Worm (Caenorhabditis elegans): ENCODE results near the gene nlp-63.

The nlp-63 gene

DNA sequence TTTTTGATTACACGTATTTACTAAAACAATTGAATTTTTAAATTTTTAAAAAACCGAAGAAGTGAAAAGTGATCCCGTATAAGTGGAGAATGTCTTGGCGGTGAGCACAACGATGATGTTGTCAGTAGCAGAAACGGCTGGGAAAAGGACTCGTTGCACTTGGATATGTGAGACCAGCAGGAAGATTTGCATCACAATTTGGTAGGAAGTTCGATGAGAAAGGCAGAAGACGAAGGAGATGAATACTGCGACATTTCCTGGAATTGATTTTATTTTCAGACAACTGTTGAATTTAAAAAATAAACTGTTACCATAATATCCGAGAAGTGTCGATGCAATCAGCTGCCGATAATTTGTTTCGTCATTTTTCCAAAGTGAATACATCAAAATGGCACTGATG, 44.7 kb downstream of the nlp-63 start, which contains the start of gene R05H5.4:
Gene R05H5.4 (minus strand): TSS at position 101 of the 400 bp plus-strand sequence.
- TF ChIP-seq unc-62 (GFP tag; optimal IDR thresholded peaks at IDR 0.05), result no peak

DNA sequence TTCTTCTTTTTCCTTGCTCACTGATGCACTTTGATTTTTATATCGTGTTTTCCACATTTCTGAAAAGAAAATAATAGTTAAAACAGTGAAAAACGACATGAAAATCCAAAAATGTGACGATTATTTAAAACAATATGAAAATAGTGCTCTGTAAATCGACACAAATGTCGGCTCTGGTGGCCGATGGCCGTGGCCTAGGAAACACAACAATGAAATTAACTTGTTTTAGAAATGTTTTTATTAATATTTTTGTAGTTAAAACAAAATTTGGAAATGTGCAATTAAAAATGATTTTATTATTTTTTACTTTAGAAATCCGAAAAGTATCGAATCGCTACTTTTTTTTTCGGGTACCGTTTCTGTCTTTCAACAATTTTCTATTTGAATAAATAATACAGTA, 45.6 kb downstream of the nlp-63 start, which contains the start of gene arv-1:
Gene arv-1 (minus strand): TSS at position 65 of the 400 bp plus-strand sequence.
- TF ChIP-seq unc-62 (GFP tag; optimal IDR thresholded peaks at IDR 0.05), result no peak

DNA sequence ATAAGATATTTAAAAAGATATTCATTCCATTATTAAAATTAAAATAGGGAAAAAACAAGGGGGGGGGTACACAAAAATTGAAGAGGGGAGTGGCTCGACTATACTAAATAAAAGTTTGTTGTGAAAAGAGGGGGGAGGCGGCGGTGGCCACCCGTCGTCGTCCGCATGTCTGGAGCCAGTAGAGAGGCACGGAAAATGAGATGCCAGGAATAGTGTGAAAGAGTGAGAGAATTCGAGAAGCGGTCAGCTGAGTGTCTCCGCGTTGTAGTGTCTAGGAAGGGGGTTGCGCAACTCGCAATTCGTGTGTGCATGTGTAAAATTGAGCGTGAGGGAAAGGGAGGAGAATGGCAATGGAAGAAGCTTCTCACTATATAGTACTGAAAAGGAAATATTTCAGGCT, 47.1 kb downstream of the nlp-63 start:
- no peak for TF ChIP-seq unc-62 (GFP tag; optimal IDR thresholded peaks at IDR 0.05)

DNA sequence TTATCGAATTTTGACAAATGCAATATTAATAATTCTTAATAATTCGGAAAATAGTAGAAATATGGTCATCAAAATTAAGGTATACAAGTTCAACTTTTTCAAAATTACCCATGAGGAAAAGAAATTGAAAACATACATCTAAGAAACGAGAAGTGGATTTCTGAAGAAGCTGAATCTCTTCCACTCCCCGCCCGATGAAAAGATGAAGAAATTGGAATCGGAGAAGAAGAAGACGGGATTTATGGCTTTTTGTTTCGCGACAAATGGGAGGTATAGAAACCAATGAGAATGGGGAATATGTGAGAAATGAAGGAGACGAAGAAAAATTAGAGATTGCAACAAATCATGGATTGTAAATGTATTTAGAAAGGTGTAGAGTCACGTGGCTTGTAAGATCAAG, 47.9 kb downstream of the nlp-63 start:
- TF ChIP-seq unc-62 (GFP tag; optimal IDR thresholded peaks at IDR 0.05), result no peak

DNA sequence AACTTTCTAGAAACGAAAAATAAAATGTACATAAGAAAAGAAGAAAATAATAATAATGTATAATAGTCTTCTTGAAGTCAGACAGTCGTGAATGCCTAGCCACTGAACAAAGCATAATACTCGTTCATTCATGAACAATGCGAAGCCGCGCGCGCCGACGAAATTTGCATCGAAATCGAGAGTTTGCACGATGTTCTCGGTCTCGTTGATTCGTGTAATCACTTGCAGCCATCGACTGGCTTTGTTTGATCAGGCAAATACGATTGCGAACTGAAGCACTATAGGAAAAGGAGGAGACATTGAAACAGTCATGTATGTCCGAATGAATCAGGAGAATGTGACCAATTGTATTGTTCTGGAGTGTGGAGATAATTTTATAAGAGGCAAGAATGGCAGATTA, 48.6 kb downstream of the nlp-63 start:
- no peak for TF ChIP-seq unc-62 (GFP tag; optimal IDR thresholded peaks at IDR 0.05)

DNA sequence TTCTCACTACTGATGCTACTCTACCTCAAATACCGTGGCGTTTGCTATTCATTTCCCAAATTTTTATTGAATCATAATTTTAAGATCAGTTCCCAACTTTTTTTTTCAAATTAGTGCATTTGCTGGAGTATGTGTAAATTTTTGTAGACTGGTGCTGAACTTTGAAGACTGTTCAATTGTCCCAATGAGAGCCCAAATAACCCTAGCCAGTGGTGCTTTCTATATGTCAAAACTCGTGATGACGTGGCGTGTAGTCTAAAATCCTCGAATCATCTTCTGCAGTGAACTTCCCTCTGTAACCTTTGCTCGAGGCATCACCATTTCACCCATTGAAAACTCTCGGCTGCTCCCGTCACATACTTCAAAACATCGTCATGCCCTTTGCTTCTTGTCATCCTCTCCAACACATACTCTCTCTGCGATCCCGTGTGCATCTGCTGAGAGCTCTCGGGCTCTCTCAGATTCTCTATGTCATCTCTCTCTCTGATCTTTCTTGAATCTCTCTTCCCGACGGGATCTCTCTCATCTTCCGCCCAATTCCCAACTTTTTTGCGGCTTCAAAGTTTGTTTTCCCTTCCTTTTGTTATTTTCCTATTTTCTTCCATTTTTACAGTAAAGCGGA, 49.3 kb downstream of the nlp-63 start:
- no peak for TF ChIP-seq unc-62 (GFP tag; optimal IDR thresholded peaks at IDR 0.05)

Measured in whole organism, dauer.